Worm (Caenorhabditis elegans): ENCODE data around the gene F40G12.4.
"Not testable (repeated sequence)": the region's sequence is repeated elsewhere in the genome, so short reads cannot be mapped to it uniquely, and the experiment has no call there.

Gene F40G12.4

ce11 chrV:14311115-14311514, 42.6 kb upstream of the F40G12.4 start, which contains the start of gene ddn-3:
ddn-3 (minus strand) TSS chrV:14311215.
- TF ChIP-seq mls-2 (tag; optimal IDR thresholded peaks at IDR 0.05) (no peak), ham-2 (GFP tag; optimal IDR thresholded peaks at IDR 0.05) (no peak), flh-1 (GFP tag; optimal IDR thresholded peaks at IDR 0.05) (no peak), nhr-2 (tag; optimal IDR thresholded peaks at IDR 0.05) (no peak), nhr-237 (tag; optimal IDR thresholded peaks at IDR 0.05) (no peak), zip-8 (tag; optimal IDR thresholded peaks at IDR 0.05) (no peak), ces-1 (GFP tag; optimal IDR thresholded peaks at IDR 0.05) (no peak), lin-13 (tag; optimal IDR thresholded peaks at IDR 0.05) (no peak), ceh-83 (GFP tag; optimal IDR thresholded peaks at IDR 0.05) (no peak)

DNA sequence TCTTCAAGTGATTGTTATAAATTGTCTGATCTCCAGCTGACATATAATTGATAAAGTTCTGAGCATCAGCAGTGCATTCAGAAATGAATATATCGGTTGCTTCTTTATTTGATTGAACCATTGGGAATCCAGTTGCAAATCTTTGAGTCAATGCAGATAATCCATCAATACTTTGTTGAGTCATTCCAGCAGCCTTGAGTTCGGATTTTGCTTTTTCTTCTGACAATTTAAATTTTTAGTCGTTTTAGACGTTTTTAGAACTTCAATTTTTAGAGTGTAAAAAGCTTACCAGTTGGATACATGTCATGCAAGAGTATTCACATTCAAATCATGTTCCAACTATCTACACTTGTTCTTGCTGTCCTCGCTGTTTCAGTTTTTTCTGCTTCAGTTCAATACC, 41.1 kb upstream of the F40G12.4 start, which contains the start of gene F14D7.14:
Gene F14D7.14 (plus strand): TSS at position 301 of the 400 bp plus-strand sequence.
- not testable (repeated sequence) for TF ChIP-seq unc-39, hlh-1, sptf-1 (tag; optimal IDR thresholded peaks at IDR 0.05)

DNA sequence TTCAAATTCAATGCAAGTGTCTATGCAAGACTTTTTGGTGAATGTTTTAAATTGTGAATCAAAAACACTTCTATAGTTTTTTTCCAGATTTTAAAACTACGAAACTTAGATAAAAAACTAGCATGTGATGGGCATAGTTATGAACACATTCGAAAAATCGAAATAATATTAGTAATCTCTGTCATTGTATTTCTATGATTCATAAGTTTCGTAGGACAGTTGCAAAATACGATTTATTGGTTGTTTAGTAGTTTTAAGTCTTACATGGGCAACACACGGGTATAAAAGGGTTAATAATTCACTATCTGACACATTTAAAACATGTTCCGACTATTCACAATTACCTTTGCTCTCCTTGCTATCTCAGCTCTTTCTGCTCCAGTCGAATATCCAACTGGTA, 39.6 kb upstream of the F40G12.4 start, which contains the start of gene spig-5:
Gene spig-5 (plus strand): TSS at position 301 of the 400 bp plus-strand sequence.
- TF ChIP-seq pha-4, M03D4.4, zip-8 (tag; optimal IDR thresholded peaks at IDR 0.05): not testable (repeated sequence)

DNA sequence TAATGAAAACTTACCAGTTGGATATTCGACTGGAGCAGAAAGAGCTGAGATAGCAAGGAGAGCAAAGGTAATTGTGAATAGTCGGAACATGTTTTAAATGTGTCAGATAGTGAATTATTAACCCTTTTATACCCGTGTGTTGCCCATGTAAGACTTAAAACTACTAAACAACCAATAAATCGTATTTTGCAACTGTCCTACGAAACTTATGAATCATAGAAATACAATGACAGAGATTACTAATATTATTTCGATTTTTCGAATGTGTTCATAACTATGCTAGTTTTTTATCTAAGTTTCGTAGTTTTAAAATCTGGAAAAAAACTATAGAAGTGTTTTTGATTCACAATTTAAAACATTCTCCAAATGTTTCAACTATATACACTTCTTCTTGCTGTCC, 38.3 kb upstream of the F40G12.4 start, which contains the start of gene spig-4:
Gene spig-4 (minus strand): TSS at position 101 of the 400 bp plus-strand sequence.
- TF ChIP-seq mep-1 (tag; optimal IDR thresholded peaks at IDR 0.05); ztf-11 (tag; optimal IDR thresholded peaks at IDR 0.05); unc-120 (tag; optimal IDR thresholded peaks at IDR 0.05; ENCODE audit: poor library complexity, severe bottlenecking): not testable (repeated sequence)

DNA sequence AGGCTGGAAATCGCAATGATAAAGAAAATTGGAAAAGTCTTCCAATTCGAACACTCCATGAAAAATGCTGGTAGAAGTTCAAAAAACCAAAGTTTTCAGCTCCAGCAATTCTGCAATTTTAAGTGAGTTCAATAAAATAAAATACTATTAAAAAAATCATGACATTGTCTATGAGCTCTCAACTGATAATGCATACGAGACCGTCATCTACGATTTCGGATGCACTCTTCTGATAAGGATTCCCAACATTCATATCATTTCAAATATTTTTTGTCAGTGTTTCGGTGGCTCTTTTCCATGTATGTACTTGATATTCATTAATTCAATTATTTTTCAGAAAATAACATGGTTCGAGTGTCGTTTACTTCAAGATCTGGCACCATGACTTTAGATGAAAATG, 32.6 kb upstream of the F40G12.4 start, which contains the start of gene F14D7.6:
Gene F14D7.6 (plus strand): TSS at position 338 of the 400 bp plus-strand sequence.
- TF ChIP-seq nhr-237 (tag; optimal IDR thresholded peaks at IDR 0.05) (no peak), ztf-11 (tag; optimal IDR thresholded peaks at IDR 0.05) (no peak), ceh-83 (GFP tag; optimal IDR thresholded peaks at IDR 0.05) (no peak), elt-3 (tag; optimal IDR thresholded peaks at IDR 0.05) (no peak), nhr-28 (tag; optimal IDR thresholded peaks at IDR 0.05) (no peak), ceh-39 (tag; optimal IDR thresholded peaks at IDR 0.05) (no peak), snpc-4 (tag; optimal IDR thresholded peaks at IDR 0.05) (no peak), nhr-2 (tag; optimal IDR thresholded peaks at IDR 0.05) (no peak), lin-13 (tag; optimal IDR thresholded peaks at IDR 0.05) (no peak), pha-4 (tag; optimal IDR thresholded peaks at IDR 0.05) (no peak)

DNA sequence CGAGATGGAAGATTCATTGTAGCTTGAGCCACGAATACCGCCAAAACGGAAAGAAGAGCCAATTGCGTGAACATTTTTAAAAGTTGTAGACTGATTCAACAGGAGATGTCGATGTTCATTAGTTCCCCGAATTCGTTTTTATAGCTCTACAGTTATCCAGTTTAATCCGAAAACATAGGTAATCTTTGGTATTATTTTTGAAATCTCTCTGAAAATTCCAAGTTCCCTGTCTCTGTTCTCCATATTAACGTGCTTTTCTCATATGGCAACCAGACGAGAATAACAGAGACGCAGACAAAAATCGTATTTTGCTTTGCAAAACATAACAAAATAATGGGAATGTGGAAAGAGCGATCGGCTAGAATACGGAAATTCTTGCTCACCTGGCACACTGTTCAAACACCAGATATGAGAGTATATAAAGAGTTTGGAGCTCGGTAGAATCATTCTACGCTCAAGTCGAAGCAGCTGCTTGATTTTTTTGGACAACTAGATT, 31.1 kb upstream of the F40G12.4 start, which contains the start of the genes spig-3 and F14D7.12:
Gene spig-3 (minus strand): TSS at position 101 of the 496 bp plus-strand sequence.
Gene F14D7.12 (plus strand): TSS at position 446 of the 496 bp plus-strand sequence.
- no peak for TF ChIP-seq ztf-11 (tag; optimal IDR thresholded peaks at IDR 0.05)
- no peak for TF ChIP-seq sem-2 (GFP tag; optimal IDR thresholded peaks at IDR 0.05)
- TF ChIP-seq ceh-43 (GFP tag; optimal IDR thresholded peaks at IDR 0.05), result no peak
- no peak for TF ChIP-seq snpc-4 (tag; optimal IDR thresholded peaks at IDR 0.05)
- no peak for TF ChIP-seq unc-62 (GFP tag; optimal IDR thresholded peaks at IDR 0.05)
- no peak for TF ChIP-seq mab-5 (tag; optimal IDR thresholded peaks at IDR 0.05)
- TF ChIP-seq nhr-28 (tag; optimal IDR thresholded peaks at IDR 0.05), result no peak
- TF ChIP-seq unc-120 (tag; optimal IDR thresholded peaks at IDR 0.05; ENCODE audit: poor library complexity, severe bottlenecking), result no peak
- no peak for TF ChIP-seq ceh-83 (GFP tag; optimal IDR thresholded peaks at IDR 0.05)
- no peak for TF ChIP-seq tbx-8 (GFP tag; optimal IDR thresholded peaks at IDR 0.05)
- TF ChIP-seq drap-1 (GFP tag; optimal IDR thresholded peaks at IDR 0.05), result no peak

- TF ChIP-seq nhr-12 (tag; optimal IDR thresholded peaks at IDR 0.05), result no peak
- no peak for TF ChIP-seq lsy-2 (tag; optimal IDR thresholded peaks at IDR 0.05)
- no peak for TF ChIP-seq drap-1 (GFP tag; optimal IDR thresholded peaks at IDR 0.05)
- TF ChIP-seq nhr-237 (tag; optimal IDR thresholded peaks at IDR 0.05), result no peak
- no peak for TF ChIP-seq elt-1 (tag; optimal IDR thresholded peaks at IDR 0.05; ENCODE audit: borderline replicate concordance, insufficient read depth)
- no peak for TF ChIP-seq unc-62 (GFP tag; optimal IDR thresholded peaks at IDR 0.05)
- TF ChIP-seq mab-5 (tag; optimal IDR thresholded peaks at IDR 0.05), result no peak
These were observed 28.0 kb upstream of the F40G12.4 start, which contains the start of gene F14D7.3 for ce11 chrV:14296499-14296898. F14D7.3 (plus strand) TSS chrV:14296799.

All from whole organism, mixed stage, embryonic.